Fruit fly (Drosophila melanogaster) whole organism, embryonic: ENCODE data around the gene Ntf-2.

Experiments
- Adf1 ChIP-seq: fragments of 200-800 bp; sonication (Bioruptor generic); IDR thresholded peaks from 2 replicates; pipeline ENCODE4 v1.3.6; 2022; ENCODE audit warnings: missing biosample characterization, missing genetic modification characterization
- Atf6 ChIP-seq: fragments of 200-800 bp; sonication (Bioruptor generic); IDR thresholded peaks from 2 replicates; pipeline ENCODE4 v1.3.6; 2022; ENCODE audit warnings: missing biosample characterization, missing genetic modification characterization
- B-H2 ChIP-seq: fragments of 200-800 bp; sonication (Bioruptor generic); optimal IDR thresholded peaks from 2 replicates; lab custom pipeline; 2018; ENCODE audit warnings: missing biosample characterization, mild to moderate bottlenecking, missing genetic modification characterization
- Bdp1 ChIP-seq: fragments of 200-800 bp; sonication (Bioruptor generic); optimal IDR thresholded peaks from 3 replicates; lab custom pipeline; 2016; ENCODE audit warnings: missing biosample characterization, missing genetic modification characterization
- C15 ChIP-seq: fragments of 200-800 bp; sonication (Bioruptor generic); IDR thresholded peaks from 3 replicates; pipeline ENCODE4 v1.3.6; 2022; ENCODE audit warnings: missing biosample characterization, missing genetic modification characterization
- CG10366 ChIP-seq: fragments of 200-800 bp; sonication (Bioruptor generic); IDR thresholded peaks from 2 replicates; pipeline ENCODE4 v1.3.6; 2022; ENCODE audit warnings: missing biosample characterization, missing genetic modification characterization
- CG10959 ChIP-seq: fragments of 200-800 bp; sonication (Bioruptor generic); IDR thresholded peaks from 2 replicates; pipeline ENCODE4 v1.3.6; 2022; ENCODE audit warnings: missing biosample characterization, missing genetic modification characterization
- CG11456 ChIP-seq: fragments of 200-800 bp; sonication (Bioruptor generic); IDR thresholded peaks from 3 replicates; pipeline ENCODE4 v1.3.6; 2022; ENCODE audit warnings: missing biosample characterization, missing genetic modification characterization
- CG12744 ChIP-seq: fragments of 200-800 bp; sonication (Bioruptor generic); optimal IDR thresholded peaks from 2 replicates; lab custom pipeline; 2016; ENCODE audit warnings: missing biosample characterization, missing genetic modification characterization
- CG13775 ChIP-seq: fragments of 200-800 bp; sonication (Bioruptor generic); optimal IDR thresholded peaks from 3 replicates; lab custom pipeline; 2017; ENCODE audit warnings: missing biosample characterization, mild to moderate bottlenecking, missing genetic modification characterization
- CG14014 ChIP-seq: fragments of 200-800 bp; sonication (Bioruptor generic); IDR thresholded peaks from 2 replicates; pipeline ENCODE4 v1.3.6; 2022; ENCODE audit warnings: missing biosample characterization, missing genetic modification characterization
- CG1602 ChIP-seq: fragments of 200-800 bp; sonication (Bioruptor generic); optimal IDR thresholded peaks from 3 replicates; lab custom pipeline; 2016; ENCODE audit warnings: missing biosample characterization, missing genetic modification characterization
- CG1647 ChIP-seq: fragments of 200-800 bp; sonication (Bioruptor generic); optimal IDR thresholded peaks from 3 replicates; lab custom pipeline; 2016; ENCODE audit warnings: missing biosample characterization, missing genetic modification characterization
- CG16815 ChIP-seq: fragments of 200-800 bp; sonication (Bioruptor generic); optimal IDR thresholded peaks from 3 replicates; lab custom pipeline; 2017; ENCODE audit warnings: missing biosample characterization, mild to moderate bottlenecking, missing genetic modification characterization
- CG17361 ChIP-seq: fragments of 200-800 bp; sonication (Bioruptor generic); IDR thresholded peaks from 3 replicates; pipeline ENCODE4 v1.3.6; 2022; ENCODE audit warnings: missing biosample characterization, missing genetic modification characterization
- CG2678 ChIP-seq: fragments of 200-800 bp; sonication (Bioruptor generic); optimal IDR thresholded peaks from 3 replicates; lab custom pipeline; 2019; ENCODE audit warnings: missing biosample characterization, mild to moderate bottlenecking, missing genetic modification characterization, moderate library complexity
- CG30403 ChIP-seq: fragments of 200-800 bp; sonication (Bioruptor generic); optimal IDR thresholded peaks from 3 replicates; lab custom pipeline; 2016; ENCODE audit warnings: missing biosample characterization, missing genetic modification characterization
- CG3163 ChIP-seq: fragments of 200-800 bp; sonication (Bioruptor generic); optimal IDR thresholded peaks from 3 replicates; lab custom pipeline; 2016; ENCODE audit warnings: missing biosample characterization, missing genetic modification characterization
- CG34422 ChIP-seq: fragments of 200-800 bp; sonication (Bioruptor generic); IDR thresholded peaks from 3 replicates; pipeline ENCODE4 v1.3.6; 2022; ENCODE audit warnings: missing biosample characterization, missing genetic modification characterization
- CG4360 ChIP-seq: fragments of 200-800 bp; sonication (Bioruptor generic); IDR thresholded peaks from 2 replicates; pipeline ENCODE4 v1.3.6; 2022; ENCODE audit warnings: missing biosample characterization, missing genetic modification characterization
- CG4424 ChIP-seq: fragments of 200-800 bp; sonication (Bioruptor generic); optimal IDR thresholded peaks from 3 replicates; lab custom pipeline; 2016; ENCODE audit warnings: missing biosample characterization, missing genetic modification characterization
- CG4854 ChIP-seq: fragments of 200-800 bp; sonication (Bioruptor generic); optimal IDR thresholded peaks from 2 replicates; lab custom pipeline; 2016; ENCODE audit warnings: missing biosample characterization, missing genetic modification characterization, inconsistent platforms
- CG6175 ChIP-seq: fragments of 200-800 bp; sonication (Bioruptor generic); IDR thresholded peaks from 3 replicates; pipeline ENCODE4 v1.3.6; 2022; ENCODE audit warnings: missing biosample characterization, missing genetic modification characterization
- CG6791 ChIP-seq: fragments of 200-800 bp; sonication (Bioruptor generic); IDR thresholded peaks from 3 replicates; pipeline ENCODE4 v1.3.6; 2022; ENCODE audit warnings: missing biosample characterization, missing genetic modification characterization; ENCODE audit not compliant: partially characterized antibody
- CG7372 ChIP-seq: fragments of 200-800 bp; sonication (Bioruptor generic); IDR thresholded peaks from 2 replicates; pipeline ENCODE4 v1.3.6; 2022; ENCODE audit warnings: missing biosample characterization, missing genetic modification characterization
- Dip2 ChIP-seq: fragments of 200-800 bp; sonication (Bioruptor generic); IDR thresholded peaks from 2 replicates; pipeline ENCODE4 v1.3.6; 2022; ENCODE audit warnings: missing biosample characterization, missing genetic modification characterization
- Dip3 ChIP-seq: fragments of 200-800 bp; sonication (Bioruptor generic); optimal IDR thresholded peaks from 3 replicates; lab custom pipeline; 2016; ENCODE audit warnings: missing biosample characterization, missing genetic modification characterization
- Gug ChIP-seq: fragments of 200-800 bp; sonication (Bioruptor generic); IDR thresholded peaks from 4 replicates; pipeline ENCODE4 v1.3.6; 2022; ENCODE audit warnings: missing biosample characterization, missing genetic modification characterization
- Hey ChIP-seq: fragments of 200-800 bp; sonication (Bioruptor generic); optimal IDR thresholded peaks from 3 replicates; lab custom pipeline; 2018; ENCODE audit warnings: missing biosample characterization, mild to moderate bottlenecking, missing genetic modification characterization
- Hsf ChIP-seq: fragments of 200-800 bp; sonication (Bioruptor generic); optimal IDR thresholded peaks from 3 replicates; lab custom pipeline; 2016; ENCODE audit warnings: missing biosample characterization, missing genetic modification characterization
- Ptx1 ChIP-seq: fragments of 200-800 bp; sonication (Bioruptor generic); IDR thresholded peaks from 2 replicates; pipeline ENCODE4 v1.3.6; 2022; ENCODE audit warnings: missing biosample characterization, missing genetic modification characterization
- al ChIP-seq: fragments of 200-800 bp; sonication (Bioruptor generic); IDR thresholded peaks from 2 replicates; pipeline ENCODE4 v1.3.6; 2022; ENCODE audit warnings: missing biosample characterization, missing genetic modification characterization
- corto ChIP-seq: fragments of 200-800 bp; sonication (Bioruptor generic); optimal IDR thresholded peaks from 2 replicates; lab custom pipeline; 2016; ENCODE audit warnings: missing biosample characterization, mild to moderate bottlenecking, missing genetic modification characterization, moderate library complexity
- croc ChIP-seq: fragments of 200-800 bp; sonication (Bioruptor generic); conservative IDR thresholded peaks from 3 replicates; pipeline ENCODE4 v1.3.6; 2022; ENCODE audit warnings: missing biosample characterization, missing genetic modification characterization
- crol ChIP-seq: fragments of 200-800 bp; sonication (Bioruptor generic); IDR thresholded peaks from 2 replicates; pipeline ENCODE4 v1.3.6; 2022; ENCODE audit warnings: missing biosample characterization, missing genetic modification characterization
- crp ChIP-seq, 2 experiments: fragments of 200-800 bp; sonication (Bioruptor generic); optimal IDR thresholded peaks; 2 replicates in 1 of 2; 3 replicates in 1 of 2; lab custom pipeline; 2017; ENCODE audit warnings: missing biosample characterization in 2 of 2, missing genetic modification characterization in 2 of 2, mild to moderate bottlenecking in 1 of 2, moderate library complexity in 1 of 2
- dm ChIP-seq: fragments of 200-800 bp; sonication (Bioruptor generic); optimal IDR thresholded peaks from 3 replicates; lab custom pipeline; 2016; ENCODE audit warnings: missing biosample characterization, missing genetic modification characterization
- eve ChIP-seq, 2 experiments: fragments of >200 bp; optimal IDR thresholded peaks; 2 replicates each; lab custom pipeline; 2017; ENCODE audit warnings: missing biosample characterization in 2 of 2, missing genetic modification characterization in 2 of 2
- fd102C ChIP-seq: fragments of 200-800 bp; sonication (Bioruptor generic); optimal IDR thresholded peaks from 2 replicates; lab custom pipeline; 2018; ENCODE audit warnings: missing biosample characterization, mild to moderate bottlenecking, missing genetic modification characterization, moderate library complexity
- hth ChIP-seq: fragments of >200 bp; optimal IDR thresholded peaks from 2 replicates; lab custom pipeline; 2017; ENCODE audit warnings: inconsistent platforms
- kay ChIP-seq: fragments of 200-800 bp; sonication (Bioruptor generic); optimal IDR thresholded peaks from 2 replicates; lab custom pipeline; 2016; ENCODE audit warnings: missing biosample characterization, missing genetic modification characterization
- mirr ChIP-seq: fragments of 200-800 bp; sonication (Bioruptor generic); optimal IDR thresholded peaks from 3 replicates; lab custom pipeline; 2018; ENCODE audit warnings: missing biosample characterization, mild to moderate bottlenecking, missing genetic modification characterization
- oc ChIP-seq: fragments of 200-800 bp; sonication (Bioruptor generic); optimal IDR thresholded peaks from 2 replicates; lab custom pipeline; 2018; ENCODE audit warnings: missing biosample characterization, mild to moderate bottlenecking, missing genetic modification characterization, moderate library complexity
- pnt ChIP-seq: fragments of 200-800 bp; sonication (Bioruptor generic); optimal IDR thresholded peaks from 3 replicates; lab custom pipeline; 2016; ENCODE audit warnings: missing biosample characterization, missing genetic modification characterization
- psq ChIP-seq: fragments of 200-800 bp; sonication (Bioruptor generic); optimal IDR thresholded peaks from 2 replicates; lab custom pipeline; 2017; ENCODE audit warnings: missing biosample characterization, missing genetic modification characterization
- pum ChIP-seq: fragments of 200-800 bp; sonication (Bioruptor generic); optimal IDR thresholded peaks from 2 replicates; lab custom pipeline; 2016; ENCODE audit warnings: missing biosample characterization, missing genetic modification characterization
- ranshi ChIP-seq: fragments of 200-800 bp; sonication (Bioruptor generic); IDR thresholded peaks from 2 replicates; pipeline ENCODE4 v1.3.6; 2022; ENCODE audit warnings: missing biosample characterization, missing genetic modification characterization
- rib ChIP-seq: fragments of 200-800 bp; sonication (Bioruptor generic); IDR thresholded peaks from 2 replicates; pipeline ENCODE4 v1.3.6; 2022; ENCODE audit warnings: missing biosample characterization, missing genetic modification characterization
- tup ChIP-seq: fragments of 200-800 bp; sonication (Bioruptor generic); optimal IDR thresholded peaks from 2 replicates; lab custom pipeline; 2016; ENCODE audit warnings: missing biosample characterization, mild to moderate bottlenecking, missing genetic modification characterization, moderate library complexity
- zfh1 ChIP-seq: fragments of 200-800 bp; sonication (Bioruptor generic); IDR thresholded peaks from 3 replicates; pipeline ENCODE4 v1.3.6; 2022; ENCODE audit warnings: missing biosample characterization, missing genetic modification characterization

Gene Ntf-2

dm6 chrX:21042638-21043513 lies 7.6 kb downstream of the Ntf-2 start (continued):
- TF ChIP-seq eve (GFP tag; optimal IDR thresholded peaks at IDR 0.05; lab: Kevin White, UChicago) (no peak), corto (GFP tag; lab: Kevin White, UChicago) (peak; percentile 71), Ptx1 (GFP tag; lab: Robert Waterston, UW) (peak; percentile 93), croc (GFP tag; lab: Robert Waterston, UW) (peak; percentile 79), hth (lab: Kevin White, UChicago) (no peak), CG10366 (GFP tag; lab: Robert Waterston, UW) (peak; percentile 89), mirr (GFP tag; lab: Kevin White, UChicago) (peak; percentile 80), CG4854 (peak; percentile 46), CG6175 (GFP tag; lab: Robert Waterston, UW) (peak; percentile 75; the same call in 2 of the 3 replicates), Dip2 (GFP tag; lab: Robert Waterston, UW) (no peak), oc (tag; lab: Kevin White, UChicago) (peak; percentile 92), pum (GFP tag; lab: Kevin White, UChicago) (no peak), ranshi (GFP tag; lab: Robert Waterston, UW) (peak; percentile 89), CG1602 (GFP tag; lab: Kevin White, UChicago) (peak; percentile 75), CG1647 (GFP tag; lab: Kevin White, UChicago) (no peak), CG17361 (peak; percentile 83), CG30403 (GFP tag; lab: Kevin White, UChicago) (peak; percentile 79), CG11456 (GFP tag; lab: Robert Waterston, UW) (peak; percentile 80), CG2678 (peak; percentile 94), CG10959 (GFP tag; lab: Robert Waterston, UW) (peak; percentile 70), fd102C (peak; percentile 26), Bdp1 (no peak), CG14014 (GFP tag; lab: Robert Waterston, UW) (peak; percentile 84), CG4424 (GFP tag; lab: Kevin White, UChicago) (peak; percentile 73), Hey (tag; lab: Kevin White, UChicago) (peak; percentile 8), B-H2 (peak; percentile 83), Hsf (GFP tag; lab: Kevin White, UChicago) (peak; percentile 32), tup (GFP tag; lab: Kevin White, UChicago) (peak; percentile 31), C15 (GFP tag; lab: Robert Waterston, UW) (peak; percentile 76; the same call in 2 of the 3 replicates), CG12744 (GFP tag; lab: Kevin White, UChicago) (no peak), Gug (GFP tag; lab: Robert Waterston, UW) (peak; percentile 72; the same call in 3 of the 4 replicates), Dip3 (no peak), CG13775 (GFP tag; lab: Kevin White, UChicago) (peak; percentile 83), CG3163 (GFP tag; lab: Kevin White, UChicago) (peak; percentile 68), crp (GFP tag; optimal IDR thresholded peaks at IDR 0.05; lab: Kevin White, UChicago) (no peak), CG4360 (GFP tag; lab: Robert Waterston, UW) (peak; percentile 65), Atf6 (GFP tag; lab: Robert Waterston, UW) (peak; percentile 92), zfh1 (GFP tag; lab: Robert Waterston, UW) (peak; percentile 94), CG7372 (GFP tag; lab: Robert Waterston, UW) (peak; percentile 81), rib (GFP tag; lab: Robert Waterston, UW) (peak; percentile 75), CG34422 (peak; percentile 88), crol (GFP tag; lab: Robert Waterston, UW) (peak; percentile 91), dm (GFP tag; lab: Kevin White, UChicago) (no peak), CG6791 (GFP tag; lab: Robert Waterston, UW) (no peak), kay (GFP tag; lab: Kevin White, UChicago) (peak; percentile 60), CG16815 (GFP tag; lab: Kevin White, UChicago) (peak; percentile 73), Adf1 (GFP tag; lab: Robert Waterston, UW) (peak; percentile 69), al (peak; percentile 71), pnt (GFP tag; lab: Kevin White, UChicago) (no peak), psq (no peak)
